Worm (Caenorhabditis elegans) whole organism, young adult: Measurements from ENCODE around the gene F02D8.9.

Experiments used
- B0336.3 ChIP-seq: fragments of 200-800 bp; sonication (Bioruptor generic); IDR thresholded peaks from 2 replicates; pipeline ENCODE4 v1.3.6; 2022; ENCODE audit warnings: missing genetic modification characterization, missing compliant biosample characterization
- F55B11.4 ChIP-seq: sonication (generic microtip); optimal IDR thresholded peaks from 2 replicates; lab custom pipeline; 2016; ENCODE audit warnings: missing compliant biosample characterization, missing genetic modification characterization, borderline replicate concordance; ENCODE audit not compliant: insufficient read depth
- Y53F4B.3 ChIP-seq: fragments of 200-800 bp; sonication (Bioruptor generic); IDR thresholded peaks from 2 replicates; pipeline ENCODE4 v1.3.6; 2022; ENCODE audit warnings: missing genetic modification reagents, missing genetic modification characterization, missing compliant biosample characterization
- dox-1 ChIP-seq: fragments of 200-800 bp; sonication (Bioruptor generic); IDR thresholded peaks from 2 replicates; pipeline ENCODE4 v1.3.6; 2022; ENCODE audit warnings: missing genetic modification reagents, missing genetic modification characterization, missing compliant biosample characterization
- egl-18 ChIP-seq: fragments of 200-800 bp; sonication (Bioruptor generic); IDR thresholded peaks from 2 replicates; pipeline ENCODE4 v1.3.6; 2022; ENCODE audit warnings: missing genetic modification reagents, missing genetic modification characterization, missing compliant biosample characterization
- hsf-1 ChIP-seq: fragments of 200-800 bp; sonication (Bioruptor generic); IDR thresholded peaks from 2 replicates; pipeline ENCODE4 v1.3.6; 2022; ENCODE audit warnings: missing genetic modification reagents, missing genetic modification characterization, missing compliant biosample characterization
- nfyb-1 ChIP-seq: fragments of 200-800 bp; sonication (Bioruptor generic); IDR thresholded peaks from 2 replicates; pipeline ENCODE4 v1.3.6; 2022; ENCODE audit warnings: missing genetic modification reagents, missing genetic modification characterization, missing compliant biosample characterization
- tbp1 ChIP-seq: fragments of 200-800 bp; sonication (Bioruptor generic); optimal IDR thresholded peaks from 2 replicates; lab custom pipeline; 2018; ENCODE audit warnings: mild to moderate bottlenecking, missing genetic modification characterization, missing compliant biosample characterization
- ztf-6 ChIP-seq: fragments of 200-800 bp; sonication (Bioruptor generic); IDR thresholded peaks from 2 replicates; pipeline ENCODE4 v1.3.6; 2022; ENCODE audit warnings: missing genetic modification reagents, missing genetic modification characterization, missing compliant biosample characterization

- TF ChIP-seq Y53F4B.3 = no peak
- TF ChIP-seq nfyb-1 (GFP tag; lab: Robert Waterston, UW) = no peak
- TF ChIP-seq ztf-6 (GFP tag; lab: Robert Waterston, UW) = no peak
- TF ChIP-seq egl-18 (GFP tag; lab: Robert Waterston, UW) = no peak
- TF ChIP-seq hsf-1 = no peak
- TF ChIP-seq B0336.3 = no peak
- no peak for TF ChIP-seq F55B11.4 (tag; lab: Kevin White, UChicago)
- TF ChIP-seq dox-1 (GFP tag; lab: Robert Waterston, UW) = no peak
- TF ChIP-seq tbp1 (GFP tag; lab: Kevin White, UChicago) = no peak
Measured at ce11 chrV:14990843-14991242, 35.3 kb upstream of the F02D8.9 start, which contains the start of the genes cdt-2 and T01C3.2.
